Worm (Caenorhabditis elegans): ENCODE results near the gene hpo-8.

The hpo-8 gene

DNA sequence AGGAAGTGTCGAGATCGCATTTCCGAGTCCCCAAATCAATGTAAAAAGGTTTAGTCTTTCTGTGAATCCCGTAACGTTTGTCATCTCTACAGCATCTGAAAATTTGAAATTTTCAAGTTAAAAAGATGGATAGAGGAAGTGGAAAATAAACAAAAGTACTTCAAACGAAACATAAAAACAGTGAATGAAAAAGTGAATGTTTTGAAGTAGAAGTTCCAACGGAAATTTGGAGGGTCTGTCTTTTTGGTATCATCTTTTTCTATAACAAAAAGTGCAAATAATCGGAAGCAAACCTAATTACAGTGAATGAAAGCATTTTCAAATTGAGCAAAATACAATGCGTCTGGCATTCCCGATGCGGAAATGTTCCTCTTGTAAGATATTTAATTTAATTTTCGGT is 7.4 kb downstream of the hpo-8 start, which contains the start of gene lgc-54:
TSS of gene lgc-54 (minus strand) at position 101 of the 400 bp plus-strand sequence.
- TF ChIP-seq ceh-9 (tag; optimal IDR thresholded peaks at IDR 0.05) (no peak), sox-4 (tag; optimal IDR thresholded peaks at IDR 0.05) (no peak), T23F11.4 (GFP tag; optimal IDR thresholded peaks at IDR 0.05) (no peak), ceh-18 (tag; optimal IDR thresholded peaks at IDR 0.05) (no peak), tbx-7 (tag; optimal IDR thresholded peaks at IDR 0.05) (no peak), hlh-30 (tag; optimal IDR thresholded peaks at IDR 0.05; ENCODE audit: insufficient read depth) (no peak), pat-9 (tag; optimal IDR thresholded peaks at IDR 0.05) (no peak), ceh-2 (tag; optimal IDR thresholded peaks at IDR 0.05) (no peak), unc-86 (tag; optimal IDR thresholded peaks at IDR 0.05) (no peak), nfya-1 (tag; optimal IDR thresholded peaks at IDR 0.05) (no peak), che-1 (tag; optimal IDR thresholded peaks at IDR 0.05) (no peak), nhr-232 (tag; optimal IDR thresholded peaks at IDR 0.05) (no peak), fkh-6 (tag; optimal IDR thresholded peaks at IDR 0.05) (no peak), eyg-1 (tag; optimal IDR thresholded peaks at IDR 0.05) (no peak), ceh-6 (GFP tag; optimal IDR thresholded peaks at IDR 0.05) (no peak), C38D4.7 (GFP tag; optimal IDR thresholded peaks at IDR 0.05) (no peak), fax-1 (tag; optimal IDR thresholded peaks at IDR 0.05) (no peak), elt-2 (tag; optimal IDR thresholded peaks at IDR 0.05) (no peak)

DNA sequence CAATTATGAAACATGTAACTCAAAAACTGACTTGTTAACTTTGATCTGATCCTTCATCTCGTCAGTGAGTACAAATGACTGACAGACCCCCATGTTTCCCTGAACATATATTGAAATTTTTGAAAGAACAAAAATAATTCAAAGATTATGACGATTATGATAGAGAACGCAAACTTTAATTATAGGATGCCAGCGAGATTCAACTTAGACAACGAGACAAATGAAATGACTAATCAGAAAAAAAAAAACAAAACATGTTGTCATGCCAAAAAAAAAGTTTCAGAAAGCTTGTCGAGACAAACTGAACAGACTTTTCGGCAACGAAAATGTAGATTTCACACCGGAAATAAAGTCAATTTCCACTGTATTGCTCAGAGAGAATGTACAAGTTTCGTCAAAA is 15.6 kb downstream of the hpo-8 start, which contains the start of gene gpa-10:
TSS of gene gpa-10 (minus strand) at position 101 of the 400 bp plus-strand sequence.
- TF ChIP-seq pha-4 (tag; optimal IDR thresholded peaks at IDR 0.05): no peak
- no peak for TF ChIP-seq rnt-1 (tag; optimal IDR thresholded peaks at IDR 0.05)
- TF ChIP-seq C08G9.2 (tag; optimal IDR thresholded peaks at IDR 0.05): no peak
- no peak for TF ChIP-seq hlh-13 (GFP tag; optimal IDR thresholded peaks at IDR 0.05)
- no peak for TF ChIP-seq ttx-3 (tag; optimal IDR thresholded peaks at IDR 0.05)
- TF ChIP-seq ztf-16 (tag; optimal IDR thresholded peaks at IDR 0.05): no peak
- no peak for TF ChIP-seq sox-4 (tag; optimal IDR thresholded peaks at IDR 0.05)
- TF ChIP-seq pax-1 (tag; optimal IDR thresholded peaks at IDR 0.05): no peak
- no peak for TF ChIP-seq lin-11 (tag; optimal IDR thresholded peaks at IDR 0.05)
- TF ChIP-seq che-1 (tag; optimal IDR thresholded peaks at IDR 0.05): no peak
- TF ChIP-seq gmeb-2 (tag; optimal IDR thresholded peaks at IDR 0.05): no peak
- TF ChIP-seq ceh-9 (tag; optimal IDR thresholded peaks at IDR 0.05): no peak
- no peak for TF ChIP-seq sdc-2 (tag; optimal IDR thresholded peaks at IDR 0.05)
- no peak for TF ChIP-seq sox-2 (GFP tag; IDR thresholded peaks at IDR 0.05)
- no peak for TF ChIP-seq pat-9 (tag; optimal IDR thresholded peaks at IDR 0.05)
- TF ChIP-seq K02D7.2 (tag; optimal IDR thresholded peaks at IDR 0.05): no peak
- TF ChIP-seq ceh-34 (tag; optimal IDR thresholded peaks at IDR 0.05): no peak

DNA sequence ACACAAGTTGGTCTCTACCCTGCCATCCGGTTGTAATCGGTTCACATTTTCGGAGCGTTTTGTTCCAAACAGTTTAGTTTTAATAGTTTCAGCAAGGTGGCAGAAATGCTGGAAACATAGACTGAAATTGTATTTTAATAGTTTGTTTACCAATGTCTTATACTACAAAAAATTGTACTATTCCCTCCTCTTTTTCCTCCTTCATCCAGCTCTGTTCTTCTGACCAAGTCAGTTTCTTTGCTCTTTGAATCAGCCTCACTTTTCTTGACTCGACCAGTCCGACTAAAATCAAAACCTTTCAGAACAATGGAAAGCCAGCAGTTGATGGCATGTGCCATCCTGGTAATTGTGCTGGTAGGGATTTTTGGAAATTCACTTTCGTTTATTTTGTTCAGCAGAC is 30.9 kb downstream of the hpo-8 start, which contains the start of gene frpr-18:
TSS of gene frpr-18 (plus strand) at position 301 of the 400 bp plus-strand sequence.
- no peak for TF ChIP-seq pros-1 (tag; optimal IDR thresholded peaks at IDR 0.05)
- no peak for TF ChIP-seq fax-1 (tag; optimal IDR thresholded peaks at IDR 0.05)
- no peak for TF ChIP-seq unc-42 (tag; optimal IDR thresholded peaks at IDR 0.05)
- TF ChIP-seq rnt-1 (tag; optimal IDR thresholded peaks at IDR 0.05): no peak
- no peak for TF ChIP-seq tbx-7 (tag; optimal IDR thresholded peaks at IDR 0.05)
- TF ChIP-seq unc-86 (tag; optimal IDR thresholded peaks at IDR 0.05): no peak
- TF ChIP-seq ceh-45 (GFP tag; IDR thresholded peaks at IDR 0.05): no peak
- no peak for TF ChIP-seq fkh-6 (tag; optimal IDR thresholded peaks at IDR 0.05)
- no peak for TF ChIP-seq ceh-6 (GFP tag; optimal IDR thresholded peaks at IDR 0.05)
- no peak for TF ChIP-seq hlh-30 (tag; optimal IDR thresholded peaks at IDR 0.05; ENCODE audit: insufficient read depth)
- no peak for TF ChIP-seq ceh-48 (tag; optimal IDR thresholded peaks at IDR 0.05)
- no peak for TF ChIP-seq pha-2 (tag; optimal IDR thresholded peaks at IDR 0.05)
- no peak for TF ChIP-seq pat-9 (tag; optimal IDR thresholded peaks at IDR 0.05)
- no peak for TF ChIP-seq C38D4.7 (GFP tag; optimal IDR thresholded peaks at IDR 0.05)
- TF ChIP-seq sox-2 (GFP tag; IDR thresholded peaks at IDR 0.05): no peak
- no peak for TF ChIP-seq mec-3 (tag; optimal IDR thresholded peaks at IDR 0.05; ENCODE audit: borderline replicate concordance)

All from whole organism, late embryonic.